Worm (Caenorhabditis elegans): ENCODE data around the gene rpl-18.
A peak's percentile ranks its signal among the peaks of the same experiment; 100 is the strongest.

DNA sequence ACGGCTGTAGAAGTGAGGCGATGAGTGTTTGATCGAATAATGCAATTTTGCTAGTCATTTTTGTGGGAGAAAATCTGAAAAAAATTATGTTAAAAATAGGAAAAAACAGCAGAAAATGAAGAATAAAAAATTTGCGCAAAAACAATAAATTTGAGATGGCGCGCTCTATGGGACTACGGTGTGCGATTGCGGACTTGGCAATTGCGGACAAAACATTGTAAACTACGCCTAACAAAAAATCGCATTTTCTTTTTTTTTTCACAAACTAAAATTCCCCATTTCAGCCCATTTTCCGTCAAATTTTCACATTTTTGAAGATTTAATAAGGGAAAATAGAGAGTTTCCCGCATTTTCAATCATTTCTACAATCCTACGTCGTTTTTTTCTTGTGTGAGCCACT is 11.0 kb downstream of the rpl-18 start, which contains the start of the genes sas-6 and Y45F10D.7:
- TF ChIP-seq ztf-29 (GFP tag; IDR thresholded peaks at IDR 0.05) (no peak), cog-1 (tag; optimal IDR thresholded peaks at IDR 0.05) (no peak), ztf-23 (GFP tag; IDR thresholded peaks at IDR 0.05) (peak; percentile 60; the same call in 1 of the 2 replicates), flt-1 (GFP tag; IDR thresholded peaks at IDR 0.05) (peak; percentile 69; the same call in 1 of the 2 replicates), T22C8.4 (GFP tag; IDR thresholded peaks at IDR 0.05) (no peak), tab-1 (GFP tag; IDR thresholded peaks at IDR 0.05) (no peak)
